Worm (Caenorhabditis elegans): ENCODE measurements around the gene F47D12.3.

DNA sequence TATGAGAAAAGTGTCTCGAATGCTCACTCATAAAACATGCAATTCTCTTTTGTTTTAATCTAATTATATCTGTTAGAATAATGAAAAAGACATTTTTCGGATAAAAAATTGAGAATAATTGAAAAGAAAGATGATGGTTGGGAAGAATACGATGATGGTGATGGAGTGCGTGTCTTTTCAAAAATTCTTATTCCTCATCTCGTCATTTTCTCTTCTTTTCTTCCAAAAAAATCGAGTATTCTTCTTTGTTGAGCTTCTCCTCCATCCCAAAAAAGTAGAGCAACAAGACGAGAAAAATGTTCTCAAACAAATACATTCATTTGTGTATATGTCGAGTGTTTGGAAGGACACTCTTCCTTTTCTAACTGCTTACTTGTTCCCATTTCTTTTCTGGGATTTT lies 662 bp upstream of the F47D12.3 start:
- TF ChIP-seq flt-1 (GFP tag; IDR thresholded peaks at IDR 0.05) (no peak), ama-1 (optimal IDR thresholded peaks at IDR 0.05) (no peak), F13C5.2 (tag; optimal IDR thresholded peaks at IDR 0.05) (no peak), pes-1 (GFP tag; IDR thresholded peaks at IDR 0.05) (no peak), aly-1 (tag; optimal IDR thresholded peaks at IDR 0.05) (no peak), ceh-13 (GFP tag; optimal IDR thresholded peaks at IDR 0.05) (no peak), ets-7 (tag; optimal IDR thresholded peaks at IDR 0.05) (no peak), tbx-37 (GFP tag; conservative IDR thresholded peaks at IDR 0.05) (no peak), B0310.2 (tag; optimal IDR thresholded peaks at IDR 0.05) (no peak)
